Fruit fly (Drosophila melanogaster): ENCODE results near the gene REPTOR.

REPTOR gene

dm6 chr3R:24582669-24582995 is at the start of gene REPTOR (continued):
- TF ChIP-seq Chrac-16 (GFP tag; optimal IDR thresholded peaks at IDR 0.05) (peak; percentile 24), NK7.1 (GFP tag; optimal IDR thresholded peaks at IDR 0.05) (no peak), CG30020 (tag; optimal IDR thresholded peaks at IDR 0.05) (peak; percentile 5), CG7372 (GFP tag; IDR thresholded peaks at IDR 0.05) (no peak), stwl (tag; optimal IDR thresholded peaks at IDR 0.05) (peak; percentile 93), slou (GFP tag; optimal IDR thresholded peaks at IDR 0.05) (no peak), lbe (GFP tag; optimal IDR thresholded peaks at IDR 0.05) (peak; percentile 53), Dad (GFP tag; optimal IDR thresholded peaks at IDR 0.05) (no peak), CG7928 (GFP tag; optimal IDR thresholded peaks at IDR 0.05) (peak; percentile 72), Oli (tag; optimal IDR thresholded peaks at IDR 0.05) (no peak), eyg (GFP tag; optimal IDR thresholded peaks at IDR 0.05) (no peak), Med (GFP tag) (peak; percentile 92), sob (GFP tag; IDR thresholded peaks at IDR 0.05) (no peak), Dek (tag; optimal IDR thresholded peaks at IDR 0.05) (no peak), CG31365 (tag; optimal IDR thresholded peaks at IDR 0.05) (peak; percentile 4), CG2889 (GFP tag; IDR thresholded peaks at IDR 0.05) (no peak), ro (GFP tag; IDR thresholded peaks at IDR 0.05) (no peak), mirr (GFP tag; optimal IDR thresholded peaks at IDR 0.05) (peak; percentile 3), dimm (GFP tag; IDR thresholded peaks at IDR 0.05) (no peak), ci (GFP tag; IDR thresholded peaks at IDR 0.05) (no peak), CG3838 (GFP tag; optimal IDR thresholded peaks at IDR 0.05) (no peak), MBD-R2 (GFP tag; IDR thresholded peaks at IDR 0.05) (no peak), CG15269 (tag; optimal IDR thresholded peaks at IDR 0.05) (no peak), CG10462 (GFP tag; optimal IDR thresholded peaks at IDR 0.05) (no peak), Hand (GFP tag; optimal IDR thresholded peaks at IDR 0.05) (no peak), CG14050 (GFP tag; IDR thresholded peaks at IDR 0.05) (no peak), CG6854 (GFP tag; optimal IDR thresholded peaks at IDR 0.05) (peak; percentile 38), CG10321 (GFP tag; IDR thresholded peaks at IDR 0.05) (no peak), CTCF (GFP tag; optimal IDR thresholded peaks at IDR 0.05) (no peak), Mad (GFP tag; optimal IDR thresholded peaks at IDR 0.05) (no peak), Neu2 (GFP tag; optimal IDR thresholded peaks at IDR 0.05; ENCODE audit: borderline replicate concordance) (no peak), CoRest (tag; optimal IDR thresholded peaks at IDR 0.05) (peak; percentile 11), CG9932 (GFP tag; IDR thresholded peaks at IDR 0.05) (no peak), Bgb (GFP tag; IDR thresholded peaks at IDR 0.05; ENCODE audit: partially characterized antibody) (no peak), bsh (GFP tag; optimal IDR thresholded peaks at IDR 0.05) (no peak), cato (GFP tag; optimal IDR thresholded peaks at IDR 0.05; ENCODE audit: borderline replicate concordance) (no peak), CG12299 (tag; optimal IDR thresholded peaks at IDR 0.05) (no peak), CG4617 (GFP tag; optimal IDR thresholded peaks at IDR 0.05; ENCODE audit: borderline replicate concordance) (peak; percentile 51), pros (GFP tag; optimal IDR thresholded peaks at IDR 0.05) (no peak), onecut (GFP tag; IDR thresholded peaks at IDR 0.05) (peak; percentile 22; the same call in 1 of the 2 replicates), abd-A (tag; optimal IDR thresholded peaks at IDR 0.05) (peak; percentile 89), fru (optimal IDR thresholded peaks at IDR 0.05) (no peak), Ptx1 (GFP tag; IDR thresholded peaks at IDR 0.05) (no peak), peb (GFP tag; IDR thresholded peaks at IDR 0.05) (no peak), dati (GFP tag; IDR thresholded peaks at IDR 0.05) (no peak), p53 (GFP tag; optimal IDR thresholded peaks at IDR 0.05) (no peak), z (GFP tag; IDR thresholded peaks at IDR 0.05) (no peak), CG14014 (GFP tag; IDR thresholded peaks at IDR 0.05) (no peak), mam (GFP tag; optimal IDR thresholded peaks at IDR 0.05) (no peak), pita (GFP tag; optimal IDR thresholded peaks at IDR 0.05) (no peak), CG9876 (GFP tag; optimal IDR thresholded peaks at IDR 0.05) (no peak), CG16863 (GFP tag; optimal IDR thresholded peaks at IDR 0.05) (no peak), en (GFP tag; optimal IDR thresholded peaks at IDR 0.05) (no peak), ssp (GFP tag; IDR thresholded peaks at IDR 0.05) (no peak)
